Fruit fly (Drosophila melanogaster) whole organism, wandering third instar larva: Measurements from ENCODE around the gene Abd-B.

Experiments
- OdsH ChIP-seq: fragments of 200-800 bp; sonication (Bioruptor generic); optimal IDR thresholded peaks from 2 replicates; lab custom pipeline; 2016; ENCODE audit warnings: missing biosample characterization, mild to moderate bottlenecking, missing genetic modification characterization
- Sp1 ChIP-seq: fragments of 200-800 bp; sonication (Bioruptor generic); optimal IDR thresholded peaks from 3 replicates; lab custom pipeline; 2019; ENCODE audit warnings: missing biosample characterization, mild to moderate bottlenecking, missing genetic modification characterization, moderate library complexity
- h ChIP-seq: fragments of 200-800 bp; sonication (Bioruptor generic); optimal IDR thresholded peaks from 3 replicates; lab custom pipeline; 2016; ENCODE audit warnings: missing biosample characterization, mild to moderate bottlenecking, missing genetic modification characterization
- rgr ChIP-seq: fragments of 200-800 bp; sonication (Bioruptor generic); optimal IDR thresholded peaks from 3 replicates; lab custom pipeline; 2016; ENCODE audit warnings: missing biosample characterization, mild to moderate bottlenecking, missing genetic modification characterization

- TF ChIP-seq Sp1 (GFP tag; lab: Kevin White, UChicago) (no peak), OdsH (GFP tag; lab: Kevin White, UChicago) (no peak), rgr (GFP tag; lab: Kevin White, UChicago) (no peak), h (GFP tag; lab: Kevin White, UChicago) (no peak)
Measured at dm6 chr3R:17014276-17014675, 42.2 kb upstream of the Abd-B start, which contains the start of gene Pxd.
